Worm (Caenorhabditis elegans): ENCODE measurements around the gene Y97E10AR.3.
A peak's percentile ranks its signal among the peaks of the same experiment; 100 is the strongest.

The Y97E10AR.3 gene

DNA sequence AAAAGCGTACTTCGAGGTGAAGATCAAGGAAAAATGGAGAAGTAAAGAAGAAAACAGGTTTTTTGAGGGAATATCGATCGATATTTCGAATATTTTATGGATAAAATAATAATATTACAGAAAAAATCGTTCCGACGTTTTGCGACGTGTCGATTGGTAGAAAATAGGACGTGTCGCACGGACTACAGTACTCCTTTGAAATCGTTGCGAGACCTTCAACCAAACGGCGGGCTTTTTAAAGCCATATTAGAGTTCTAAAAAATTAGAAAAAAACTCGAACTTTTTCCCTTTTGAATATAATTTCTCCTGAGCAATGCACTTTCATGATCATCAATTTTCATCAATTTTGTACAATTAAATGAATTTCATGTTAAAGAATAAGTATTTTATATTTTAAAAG is 2.8 kb upstream of the Y97E10AR.3 start, which contains the start of gene Y97E10AR.4:
Gene Y97E10AR.4, minus strand, starts transcription at position 131 of the 400 bp plus-strand sequence.
- TF ChIP-seq ama-1 (optimal IDR thresholded peaks at IDR 0.05) (no peak), ahr-1 (tag; optimal IDR thresholded peaks at IDR 0.05) (no peak), ceh-24 (tag; optimal IDR thresholded peaks at IDR 0.05) (no peak), elt-2 (tag; optimal IDR thresholded peaks at IDR 0.05) (no peak), zip-5 (tag; optimal IDR thresholded peaks at IDR 0.05) (no peak), ceh-6 (GFP tag; optimal IDR thresholded peaks at IDR 0.05) (no peak), C38D4.7 (GFP tag; optimal IDR thresholded peaks at IDR 0.05) (no peak), Y22D7AL.16 (tag; optimal IDR thresholded peaks at IDR 0.05) (no peak), pag-3 (tag; optimal IDR thresholded peaks at IDR 0.05; ENCODE audit: borderline replicate concordance) (no peak), T23F11.4 (GFP tag; optimal IDR thresholded peaks at IDR 0.05) (no peak), eyg-1 (tag; optimal IDR thresholded peaks at IDR 0.05) (no peak), madf-2 (tag; optimal IDR thresholded peaks at IDR 0.05) (no peak), dve-1 (tag; optimal IDR thresholded peaks at IDR 0.05) (no peak), ceh-34 (tag; optimal IDR thresholded peaks at IDR 0.05) (no peak), ceh-45 (GFP tag; IDR thresholded peaks at IDR 0.05) (no peak), unc-86 (tag; optimal IDR thresholded peaks at IDR 0.05) (no peak)

DNA sequence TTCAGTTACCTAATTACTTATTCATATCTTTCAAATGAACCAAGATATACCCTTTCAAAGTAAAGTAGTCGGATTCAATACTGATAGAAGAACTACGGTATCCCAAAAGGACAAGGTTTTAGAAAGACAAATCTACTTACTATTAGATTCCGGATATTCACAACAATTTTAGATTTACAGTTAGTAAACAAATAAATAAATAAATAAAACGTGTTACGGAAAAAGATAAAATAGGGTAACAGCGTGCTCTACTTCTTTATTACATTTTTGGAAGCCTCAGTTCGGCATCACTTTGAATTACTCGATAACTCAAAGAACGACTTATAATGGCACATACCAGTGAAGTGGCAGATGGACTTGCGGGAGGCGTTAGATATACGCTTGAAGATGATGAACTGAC is 2.3 kb downstream of the Y97E10AR.3 start, which contains the start of gene Y97E10AR.8:
Gene Y97E10AR.8, plus strand, starts transcription at position 301 of the 400 bp plus-strand sequence.
- TF ChIP-seq K02D7.2 (tag; optimal IDR thresholded peaks at IDR 0.05): no peak
- no peak for TF ChIP-seq hlh-8 (tag; optimal IDR thresholded peaks at IDR 0.05)
- TF ChIP-seq nhr-11 (tag; optimal IDR thresholded peaks at IDR 0.05): no peak
- TF ChIP-seq ceh-48 (tag; optimal IDR thresholded peaks at IDR 0.05): no peak

DNA sequence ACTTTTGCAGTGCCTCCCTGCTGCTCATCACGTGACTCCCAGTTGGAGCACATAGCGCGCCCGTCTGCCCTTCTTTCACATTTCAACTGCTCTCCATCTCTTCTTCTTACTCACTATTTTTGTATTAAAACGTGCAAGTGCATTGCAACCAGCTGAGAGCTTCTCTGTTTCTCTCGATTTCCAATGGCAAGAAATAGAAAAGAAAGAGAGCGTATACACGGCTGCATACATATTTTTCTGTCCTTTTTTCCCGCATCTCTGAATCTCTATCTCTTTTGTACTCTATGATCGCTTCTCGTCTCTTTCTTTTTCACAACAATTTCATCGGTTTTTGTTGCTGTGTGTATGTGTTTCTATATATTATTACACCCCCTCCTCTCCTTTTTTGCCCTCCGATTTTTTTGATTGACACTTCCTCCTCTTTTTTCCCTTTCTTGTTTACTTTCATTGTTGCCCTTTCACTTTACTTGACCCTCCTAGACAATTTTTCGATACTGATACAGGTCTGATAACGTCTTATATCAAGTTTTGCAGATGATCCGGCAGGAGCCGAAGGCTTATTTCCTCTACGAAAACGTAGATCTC is 6.3 kb downstream of the Y97E10AR.3 start, which contains the start of gene Y97E10AR.1:
Gene Y97E10AR.1, plus strand, starts transcription at position 535 of the 585 bp plus-strand sequence.
- peak; percentile 89 for TF ChIP-seq ceh-31 (tag; optimal IDR thresholded peaks at IDR 0.05)
- peak; percentile 77 for TF ChIP-seq ceh-14 (tag; optimal IDR thresholded peaks at IDR 0.05)
- TF ChIP-seq rnt-1 (tag; optimal IDR thresholded peaks at IDR 0.05): peak; percentile 58
- peak; percentile 31 for TF ChIP-seq C38D4.7 (GFP tag; optimal IDR thresholded peaks at IDR 0.05)
- peak; percentile 39 for TF ChIP-seq K09A11.1 (tag; optimal IDR thresholded peaks at IDR 0.05; ENCODE audit: insufficient read depth)
- peak; percentile 61 for TF ChIP-seq ets-4 (tag; optimal IDR thresholded peaks at IDR 0.05)
- peak; percentile 80 for TF ChIP-seq ceh-34 (tag; optimal IDR thresholded peaks at IDR 0.05)
- peak; percentile 78 for TF ChIP-seq ceh-19 (GFP tag; optimal IDR thresholded peaks at IDR 0.05)
- peak; percentile 62 for TF ChIP-seq fkh-6 (tag; optimal IDR thresholded peaks at IDR 0.05)
- TF ChIP-seq pag-3 (tag; optimal IDR thresholded peaks at IDR 0.05; ENCODE audit: borderline replicate concordance): peak; percentile 3
- TF ChIP-seq pat-9 (tag; optimal IDR thresholded peaks at IDR 0.05): no peak
- peak; percentile 34 for TF ChIP-seq ceh-2 (tag; optimal IDR thresholded peaks at IDR 0.05)
- no peak for TF ChIP-seq hlh-13 (GFP tag; optimal IDR thresholded peaks at IDR 0.05)
- peak; percentile 74 for TF ChIP-seq tbx-2 (tag; optimal IDR thresholded peaks at IDR 0.05)
- TF ChIP-seq ceh-9 (tag; optimal IDR thresholded peaks at IDR 0.05): no peak
- peak; percentile 73 for TF ChIP-seq syd-9 (tag; optimal IDR thresholded peaks at IDR 0.05)
- no peak for TF ChIP-seq odd-2 (tag; optimal IDR thresholded peaks at IDR 0.05)
- TF ChIP-seq ref-2 (tag; optimal IDR thresholded peaks at IDR 0.05): peak; percentile 53
- TF ChIP-seq hlh-8 (tag; optimal IDR thresholded peaks at IDR 0.05): peak; percentile 77
- TF ChIP-seq hlh-15 (tag; optimal IDR thresholded peaks at IDR 0.05): no peak
- no peak for TF ChIP-seq nhr-11 (tag; optimal IDR thresholded peaks at IDR 0.05)
- no peak for TF ChIP-seq unc-3 (GFP tag; conservative IDR thresholded peaks at IDR 0.05)
- peak; percentile 47 for TF ChIP-seq unc-3 (tag; optimal IDR thresholded peaks at IDR 0.05)
- no peak for TF ChIP-seq hlh-6 (tag; optimal IDR thresholded peaks at IDR 0.05)
- no peak for TF ChIP-seq ceh-24 (tag; optimal IDR thresholded peaks at IDR 0.05)
- TF ChIP-seq F13H6.1 (tag; optimal IDR thresholded peaks at IDR 0.05): peak; percentile 68
- TF ChIP-seq ceh-48 (tag; optimal IDR thresholded peaks at IDR 0.05): peak; percentile 39
- peak; percentile 40 for TF ChIP-seq elt-2 (tag; optimal IDR thresholded peaks at IDR 0.05)
- peak; percentile 67 for TF ChIP-seq unc-55 (GFP tag; optimal IDR thresholded peaks at IDR 0.05)
- peak; percentile 92 for TF ChIP-seq hlh-30 (tag; optimal IDR thresholded peaks at IDR 0.05; ENCODE audit: insufficient read depth)
- TF ChIP-seq ceh-30 (tag; optimal IDR thresholded peaks at IDR 0.05): peak; percentile 50
- TF ChIP-seq unc-42 (tag; optimal IDR thresholded peaks at IDR 0.05): peak; percentile 86
- peak; percentile 36 for TF ChIP-seq madf-2 (tag; optimal IDR thresholded peaks at IDR 0.05)
- TF ChIP-seq C08G9.2 (tag; optimal IDR thresholded peaks at IDR 0.05): peak; percentile 18
- no peak for TF ChIP-seq pha-4 (tag; optimal IDR thresholded peaks at IDR 0.05)
- TF ChIP-seq dve-1 (tag; optimal IDR thresholded peaks at IDR 0.05): peak; percentile 70
- no peak for TF ChIP-seq che-1 (tag; optimal IDR thresholded peaks at IDR 0.05)
